Fruit fly (Drosophila melanogaster) whole organism, embryonic: Measurements from ENCODE around the gene CG46307.

Experiments used
- CG10267 ChIP-seq: fragments of 200-800 bp; sonication (Bioruptor generic); optimal IDR thresholded peaks from 2 replicates; lab custom pipeline; 2018; ENCODE audit warnings: missing biosample characterization, mild to moderate bottlenecking, missing genetic modification characterization, moderate library complexity
- CG10462 ChIP-seq: fragments of 200-800 bp; sonication (Bioruptor generic); optimal IDR thresholded peaks from 2 replicates; lab custom pipeline; 2016; ENCODE audit warnings: missing biosample characterization, missing genetic modification characterization
- CG10654 ChIP-seq: fragments of 200-800 bp; sonication (Bioruptor generic); optimal IDR thresholded peaks from 2 replicates; lab custom pipeline; 2016; ENCODE audit warnings: missing biosample characterization, missing genetic modification characterization
- CG10959 ChIP-seq: fragments of 200-800 bp; sonication (Bioruptor generic); IDR thresholded peaks from 2 replicates; pipeline ENCODE4 v1.3.6; 2022; ENCODE audit warnings: missing biosample characterization, missing genetic modification characterization
- CG11456 ChIP-seq: fragments of 200-800 bp; sonication (Bioruptor generic); IDR thresholded peaks from 3 replicates; pipeline ENCODE4 v1.3.6; 2022; ENCODE audit warnings: missing biosample characterization, missing genetic modification characterization
- CG11504 ChIP-seq: fragments of 200-800 bp; sonication (Bioruptor generic); optimal IDR thresholded peaks from 3 replicates; lab custom pipeline; 2019; ENCODE audit warnings: missing biosample characterization, mild to moderate bottlenecking, missing genetic modification characterization, moderate library complexity
- CG1529 ChIP-seq: fragments of 200-800 bp; sonication (Bioruptor generic); optimal IDR thresholded peaks from 3 replicates; lab custom pipeline; 2018; ENCODE audit warnings: missing biosample characterization, missing genetic modification characterization
- CG30020 ChIP-seq: fragments of 200-800 bp; optimal IDR thresholded peaks from 2 replicates; lab custom pipeline; 2019; ENCODE audit warnings: missing biosample characterization, mild to moderate bottlenecking, missing genetic modification characterization, moderate library complexity
- CG30403 ChIP-seq: fragments of 200-800 bp; sonication (Bioruptor generic); optimal IDR thresholded peaks from 3 replicates; lab custom pipeline; 2016; ENCODE audit warnings: missing biosample characterization, missing genetic modification characterization
- CG34422 ChIP-seq: fragments of 200-800 bp; sonication (Bioruptor generic); IDR thresholded peaks from 3 replicates; pipeline ENCODE4 v1.3.6; 2022; ENCODE audit warnings: missing biosample characterization, missing genetic modification characterization
- CG3838 ChIP-seq: fragments of 200-800 bp; sonication (Bioruptor generic); optimal IDR thresholded peaks from 3 replicates; lab custom pipeline; 2016; ENCODE audit warnings: missing biosample characterization, missing genetic modification characterization
- CG4424 ChIP-seq: fragments of 200-800 bp; sonication (Bioruptor generic); optimal IDR thresholded peaks from 3 replicates; lab custom pipeline; 2016; ENCODE audit warnings: missing biosample characterization, missing genetic modification characterization
- CG4820 ChIP-seq: fragments of 200-800 bp; sonication (Bioruptor generic); optimal IDR thresholded peaks from 3 replicates; lab custom pipeline; 2016; ENCODE audit warnings: missing biosample characterization, missing genetic modification characterization
- CG6813 ChIP-seq: fragments of 200-800 bp; sonication (Bioruptor generic); optimal IDR thresholded peaks from 2 replicates; lab custom pipeline; 2017; ENCODE audit warnings: missing biosample characterization, missing genetic modification characterization, mild to moderate bottlenecking, moderate library complexity, missing genetic modification reagents
- CG7357 ChIP-seq: fragments of 200-800 bp; sonication (Bioruptor generic); IDR thresholded peaks from 3 replicates; pipeline ENCODE4 v1.3.6; 2022; ENCODE audit warnings: missing biosample characterization, missing genetic modification characterization
- CG7556 ChIP-seq: fragments of 200-800 bp; sonication (Bioruptor generic); optimal IDR thresholded peaks from 2 replicates; lab custom pipeline; 2017; ENCODE audit warnings: missing biosample characterization, mild to moderate bottlenecking, missing genetic modification characterization
- CG7839 ChIP-seq: fragments of 200-800 bp; sonication (Bioruptor generic); optimal IDR thresholded peaks from 3 replicates; lab custom pipeline; 2018; ENCODE audit warnings: missing biosample characterization, mild to moderate bottlenecking, missing genetic modification characterization, moderate library complexity
- CG9215 ChIP-seq: fragments of 200-800 bp; sonication (Bioruptor generic); IDR thresholded peaks from 2 replicates; pipeline ENCODE4 v1.3.6; 2022; ENCODE audit warnings: missing biosample characterization, missing genetic modification characterization
- D19A ChIP-seq: fragments of 200-800 bp; optimal IDR thresholded peaks from 3 replicates; lab custom pipeline; 2019; ENCODE audit warnings: missing biosample characterization, mild to moderate bottlenecking, missing genetic modification characterization, moderate library complexity
- D19B ChIP-seq: fragments of 200-800 bp; sonication (Bioruptor generic); optimal IDR thresholded peaks from 2 replicates; lab custom pipeline; 2017; ENCODE audit warnings: missing biosample characterization, mild to moderate bottlenecking, missing genetic modification characterization
- Dad ChIP-seq: fragments of 200-800 bp; sonication (Bioruptor generic); optimal IDR thresholded peaks from 3 replicates; lab custom pipeline; 2016; ENCODE audit warnings: missing biosample characterization, missing genetic modification characterization
- H15 ChIP-seq: fragments of 200-800 bp; sonication (Bioruptor generic); IDR thresholded peaks from 3 replicates; pipeline ENCODE4 v1.3.6; 2022; ENCODE audit warnings: missing biosample characterization, missing genetic modification characterization
- Hr51 ChIP-seq, 2 experiments: fragments of 200-800 bp; sonication (Bioruptor generic); optimal IDR thresholded peaks; 2 replicates in 1 of 2; 3 replicates in 1 of 2; lab custom pipeline; 2016 to 2018; ENCODE audit warnings: missing biosample characterization in 2 of 2, missing genetic modification characterization in 2 of 2, mild to moderate bottlenecking in 1 of 2, moderate library complexity in 1 of 2
- Hsf ChIP-seq: fragments of 200-800 bp; sonication (Bioruptor generic); optimal IDR thresholded peaks from 3 replicates; lab custom pipeline; 2016; ENCODE audit warnings: missing biosample characterization, missing genetic modification characterization
- Kr ChIP-seq: fragments of 200-800 bp; sonication (Bioruptor generic); optimal IDR thresholded peaks from 2 replicates; lab custom pipeline; 2017; ENCODE audit warnings: missing biosample characterization, mild to moderate bottlenecking, missing genetic modification characterization
- MBD-R2 ChIP-seq: fragments of 200-800 bp; sonication (Bioruptor generic); IDR thresholded peaks from 2 replicates; pipeline ENCODE4 v1.3.6; 2022; ENCODE audit warnings: missing biosample characterization, missing genetic modification characterization
- Pdp1 ChIP-seq, 2 experiments: fragments of 200-800 bp; sonication (Bioruptor generic); optimal IDR thresholded peaks; 3 replicates each; lab custom pipeline; 2016; ENCODE audit warnings: missing biosample characterization in 2 of 2, missing genetic modification characterization in 2 of 2, mild to moderate bottlenecking in 1 of 2, moderate library complexity in 1 of 2
- TFAM ChIP-seq: fragments of 200-800 bp; sonication (Bioruptor generic); optimal IDR thresholded peaks from 2 replicates; lab custom pipeline; 2017; ENCODE audit warnings: missing biosample characterization, missing genetic modification characterization, inconsistent platforms
- Xbp1 ChIP-seq: fragments of 200-800 bp; sonication (Bioruptor generic); optimal IDR thresholded peaks from 3 replicates; lab custom pipeline; 2016; ENCODE audit warnings: missing biosample characterization, mild to moderate bottlenecking, missing genetic modification characterization
- amos ChIP-seq: fragments of 200-800 bp; sonication (Bioruptor generic); IDR thresholded peaks from 2 replicates; pipeline ENCODE4 v1.3.6; 2022; ENCODE audit warnings: missing biosample characterization, missing genetic modification characterization; ENCODE audit not compliant: partially characterized antibody
- aop ChIP-seq: fragments of 200-800 bp; sonication (Bioruptor generic); IDR thresholded peaks from 2 replicates; pipeline ENCODE4 v1.3.6; 2022; ENCODE audit warnings: missing biosample characterization, missing genetic modification characterization
- ap ChIP-seq: fragments of 200-800 bp; sonication (Bioruptor generic); IDR thresholded peaks from 2 replicates; pipeline ENCODE4 v1.3.6; 2022; ENCODE audit warnings: missing biosample characterization, missing genetic modification characterization
- ato ChIP-seq: fragments of 200-800 bp; sonication (Bioruptor generic); IDR thresholded peaks from 2 replicates; pipeline ENCODE4 v1.3.6; 2022; ENCODE audit warnings: missing biosample characterization, missing genetic modification characterization; ENCODE audit not compliant: partially characterized antibody
- dmrt99B ChIP-seq: fragments of 200-800 bp; sonication (Bioruptor generic); optimal IDR thresholded peaks from 2 replicates; lab custom pipeline; 2018; ENCODE audit warnings: missing biosample characterization, mild to moderate bottlenecking, missing genetic modification characterization, moderate library complexity
- ewg ChIP-seq: fragments of 200-800 bp; sonication (Bioruptor generic); optimal IDR thresholded peaks from 3 replicates; lab custom pipeline; 2017; ENCODE audit warnings: mild to moderate bottlenecking, missing biosample characterization, missing genetic modification reagents, missing genetic modification characterization
- gce ChIP-seq: fragments of 200-800 bp; sonication (Bioruptor generic); IDR thresholded peaks from 3 replicates; pipeline ENCODE4 v1.3.6; 2022; ENCODE audit warnings: missing biosample characterization, missing genetic modification characterization
- gro ChIP-seq: fragments of 200-800 bp; sonication (Bioruptor generic); optimal IDR thresholded peaks from 2 replicates; lab custom pipeline; 2016; ENCODE audit warnings: missing biosample characterization, missing genetic modification characterization
- h ChIP-seq: fragments of >200 bp; optimal IDR thresholded peaks from 2 replicates; lab custom pipeline; 2017
- hbn ChIP-seq: fragments of 200-800 bp; sonication (Bioruptor generic); IDR thresholded peaks from 2 replicates; pipeline ENCODE4 v1.3.6; 2022; ENCODE audit warnings: missing biosample characterization, missing genetic modification characterization; ENCODE audit not compliant: partially characterized antibody
- peb ChIP-seq: fragments of 200-800 bp; sonication (Bioruptor generic); IDR thresholded peaks from 2 replicates; pipeline ENCODE4 v1.3.6; 2022; ENCODE audit warnings: missing biosample characterization, missing genetic modification characterization
- pros ChIP-seq: fragments of 200-800 bp; sonication (Bioruptor generic); optimal IDR thresholded peaks from 3 replicates; lab custom pipeline; 2019; ENCODE audit warnings: missing biosample characterization, mild to moderate bottlenecking, missing genetic modification characterization, moderate library complexity
- sens-2 ChIP-seq: fragments of 200-800 bp; sonication (Bioruptor generic); IDR thresholded peaks from 2 replicates; pipeline ENCODE4 v1.3.6; 2022; ENCODE audit warnings: missing biosample characterization, missing genetic modification characterization
- sisA ChIP-seq: fragments of 200-800 bp; sonication (Bioruptor generic); IDR thresholded peaks from 2 replicates; pipeline ENCODE4 v1.3.6; 2022; ENCODE audit warnings: missing biosample characterization, missing genetic modification characterization
- slou ChIP-seq: fragments of 200-800 bp; sonication (Bioruptor generic); optimal IDR thresholded peaks from 3 replicates; lab custom pipeline; 2016; ENCODE audit warnings: missing biosample characterization, missing genetic modification characterization
- sna ChIP-seq: fragments of 200-800 bp; sonication (Bioruptor generic); IDR thresholded peaks from 2 replicates; pipeline ENCODE4 v1.3.6; 2022; ENCODE audit warnings: missing biosample characterization, missing genetic modification characterization; ENCODE audit not compliant: partially characterized antibody
- ssp ChIP-seq: fragments of 200-800 bp; sonication (Bioruptor generic); IDR thresholded peaks from 2 replicates; pipeline ENCODE4 v1.3.6; 2022; ENCODE audit warnings: missing biosample characterization, missing genetic modification characterization
- trh ChIP-seq: fragments of 200-800 bp; sonication (Bioruptor generic); optimal IDR thresholded peaks from 2 replicates; lab custom pipeline; 2016; ENCODE audit warnings: missing biosample characterization, missing genetic modification characterization
- ttk ChIP-seq: fragments of 200-800 bp; sonication (Bioruptor generic); IDR thresholded peaks from 2 replicates; pipeline ENCODE4 v2.1.2; 2022; ENCODE audit warnings: missing biosample characterization, missing genetic modification characterization
- tup ChIP-seq: fragments of 200-800 bp; sonication (Bioruptor generic); optimal IDR thresholded peaks from 2 replicates; lab custom pipeline; 2016; ENCODE audit warnings: missing biosample characterization, mild to moderate bottlenecking, missing genetic modification characterization, moderate library complexity
- usp ChIP-seq: fragments of >200 bp; optimal IDR thresholded peaks from 2 replicates; lab custom pipeline; 2017; ENCODE audit warnings: missing biosample characterization, missing genetic modification characterization
- vnd ChIP-seq: fragments of 200-800 bp; sonication (Bioruptor generic); IDR thresholded peaks from 3 replicates; pipeline ENCODE4 v1.3.6; 2022; ENCODE audit warnings: missing biosample characterization, missing genetic modification characterization; ENCODE audit not compliant: partially characterized antibody

The CG46307 gene

dm6 chr2L:21108759-21109282 lies 4.5 kb downstream of the CG46307 start (continued):
- peak; percentile 10 for TF ChIP-seq slou
- no peak for TF ChIP-seq pros
- TF ChIP-seq trh (GFP tag; lab: Kevin White, UChicago), result peak; percentile 19
- TF ChIP-seq gro (GFP tag; lab: Kevin White, UChicago), result peak; percentile 29
- no peak for TF ChIP-seq sens-2 (GFP tag; lab: Robert Waterston, UW)
- peak; percentile 40 for TF ChIP-seq CG4424 (GFP tag; lab: Kevin White, UChicago)
- peak; percentile 41 for TF ChIP-seq CG3838
- no peak for TF ChIP-seq Kr
- TF ChIP-seq CG11504 (tag; lab: Kevin White, UChicago), result peak; percentile 86
- no peak for TF ChIP-seq vnd (GFP tag; lab: Robert Waterston, UW)
- peak; percentile 9 for TF ChIP-seq D19B (GFP tag; lab: Kevin White, UChicago)
- TF ChIP-seq usp (GFP tag; lab: Kevin White, UChicago), result no peak
- peak; percentile 39 for TF ChIP-seq CG10462 (GFP tag; lab: Kevin White, UChicago)
- TF ChIP-seq CG10959 (GFP tag; lab: Robert Waterston, UW), result peak; percentile 58
- peak; percentile 44 for TF ChIP-seq CG10267 (tag; lab: Kevin White, UChicago)
- peak; percentile 71 for TF ChIP-seq D19A
- peak; percentile 76 for TF ChIP-seq CG4820 (GFP tag; lab: Kevin White, UChicago)
- TF ChIP-seq peb, result peak; percentile 17; the same call in 1 of the 2 replicates
- TF ChIP-seq CG30403, result peak; percentile 66
- TF ChIP-seq CG7556 (GFP tag; lab: Kevin White, UChicago), result peak; percentile 49
- TF ChIP-seq tup (GFP tag; lab: Kevin White, UChicago), result no peak
- peak; percentile 48; the same call in 1 of the 2 replicates for TF ChIP-seq ttk (GFP tag; lab: Robert Waterston, UW)
- no peak for TF ChIP-seq h (lab: Kevin White, UChicago)
- no peak for TF ChIP-seq CG9215 (GFP tag; lab: Robert Waterston, UW)
- TF ChIP-seq ato (GFP tag; lab: Robert Waterston, UW), result no peak
- 0 out of 3 replicates have a peak, but pooled peaks have one; percentile 13 for TF ChIP-seq CG34422
- peak; percentile 51 for TF ChIP-seq Hsf (GFP tag; lab: Kevin White, UChicago)
- no peak for TF ChIP-seq CG7357
- peak; percentile 41 for TF ChIP-seq CG10654 (GFP tag; lab: Kevin White, UChicago)
- TF ChIP-seq Xbp1 (GFP tag; lab: Kevin White, UChicago), result peak; percentile 70
- peak; percentile 62 for TF ChIP-seq Dad
- no peak for TF ChIP-seq sna (GFP tag; lab: Robert Waterston, UW)
- TF ChIP-seq MBD-R2 (GFP tag; lab: Robert Waterston, UW), result peak; percentile 15; the same call in 1 of the 2 replicates
- no peak for TF ChIP-seq aop (GFP tag; lab: Robert Waterston, UW)
- TF ChIP-seq ap, result no peak
- peak; percentile 33 to 74 for TF ChIP-seq Hr51 (GFP tag; optimal IDR thresholded peaks at IDR 0.05; lab: Kevin White, UChicago)
- TF ChIP-seq ewg, result peak; percentile 48
- TF ChIP-seq CG30020 (tag; lab: Kevin White, UChicago), result peak; percentile 44
- TF ChIP-seq sisA (GFP tag; lab: Robert Waterston, UW), result no peak; the same call in 1 of the 2 replicates
- TF ChIP-seq CG7839, result peak; percentile 72
- TF ChIP-seq CG6813, result peak; percentile 6
- no peak for TF ChIP-seq H15 (GFP tag; lab: Robert Waterston, UW)
- TF ChIP-seq amos (GFP tag; lab: Robert Waterston, UW), result no peak
- TF ChIP-seq hbn (GFP tag; lab: Robert Waterston, UW), result no peak
- peak; percentile 50 for TF ChIP-seq CG1529 (GFP tag; lab: Kevin White, UChicago)
- no peak for TF ChIP-seq TFAM (GFP tag; lab: Kevin White, UChicago)
- no peak for TF ChIP-seq ssp (GFP tag; lab: Robert Waterston, UW)
- peak; percentile 31 to 40 for TF ChIP-seq Pdp1 (GFP tag; optimal IDR thresholded peaks at IDR 0.05; lab: Kevin White, UChicago)
- peak; percentile 65 for TF ChIP-seq dmrt99B
- TF ChIP-seq gce (GFP tag; lab: Robert Waterston, UW), result no peak
- TF ChIP-seq CG11456 (GFP tag; lab: Robert Waterston, UW), result no peak
